Worm (Caenorhabditis elegans): ENCODE measurements around the gene T01B11.1.

ce11 chrIV:8449869-8450268 lies 2.9 kb downstream of the T01B11.1 start:
- no peak for TF ChIP-seq pha-4 (tag; optimal IDR thresholded peaks at IDR 0.05)
- no peak for TF ChIP-seq ceh-18 (tag; optimal IDR thresholded peaks at IDR 0.05)
- TF ChIP-seq fkh-6 (tag; optimal IDR thresholded peaks at IDR 0.05): no peak
- TF ChIP-seq unc-55 (GFP tag; optimal IDR thresholded peaks at IDR 0.05): no peak
- TF ChIP-seq sox-4 (tag; optimal IDR thresholded peaks at IDR 0.05): no peak
- no peak for TF ChIP-seq C08G9.2 (tag; optimal IDR thresholded peaks at IDR 0.05)
- no peak for TF ChIP-seq K09A11.1 (tag; optimal IDR thresholded peaks at IDR 0.05; ENCODE audit: insufficient read depth)
